Worm (Caenorhabditis elegans) whole organism, midembryonic: ENCODE measurements around the gene sucl-1.

Source experiments
- T22C8.4 ChIP-seq: fragments of 200-800 bp; sonication (Bioruptor generic); IDR thresholded peaks from 2 replicates; pipeline ENCODE4 v1.3.6; 2022; ENCODE audit warnings: missing genetic modification characterization, missing compliant biosample characterization
- flt-1 ChIP-seq: fragments of 200-800 bp; sonication (Bioruptor generic); IDR thresholded peaks from 2 replicates; pipeline ENCODE4 v1.3.6; 2022; ENCODE audit warnings: missing genetic modification characterization, missing compliant biosample characterization
- klf-2 ChIP-seq: fragments of 200-800 bp; sonication (Bioruptor generic); conservative IDR thresholded peaks from 2 replicates; pipeline ENCODE4 v1.3.6; 2022; ENCODE audit warnings: missing genetic modification reagents, missing genetic modification characterization, missing compliant biosample characterization
- tab-1 ChIP-seq: fragments of 200-800 bp; sonication (Bioruptor generic); IDR thresholded peaks from 2 replicates; pipeline ENCODE4 v1.3.6; 2022; ENCODE audit warnings: missing genetic modification characterization, missing compliant biosample characterization

DNA sequence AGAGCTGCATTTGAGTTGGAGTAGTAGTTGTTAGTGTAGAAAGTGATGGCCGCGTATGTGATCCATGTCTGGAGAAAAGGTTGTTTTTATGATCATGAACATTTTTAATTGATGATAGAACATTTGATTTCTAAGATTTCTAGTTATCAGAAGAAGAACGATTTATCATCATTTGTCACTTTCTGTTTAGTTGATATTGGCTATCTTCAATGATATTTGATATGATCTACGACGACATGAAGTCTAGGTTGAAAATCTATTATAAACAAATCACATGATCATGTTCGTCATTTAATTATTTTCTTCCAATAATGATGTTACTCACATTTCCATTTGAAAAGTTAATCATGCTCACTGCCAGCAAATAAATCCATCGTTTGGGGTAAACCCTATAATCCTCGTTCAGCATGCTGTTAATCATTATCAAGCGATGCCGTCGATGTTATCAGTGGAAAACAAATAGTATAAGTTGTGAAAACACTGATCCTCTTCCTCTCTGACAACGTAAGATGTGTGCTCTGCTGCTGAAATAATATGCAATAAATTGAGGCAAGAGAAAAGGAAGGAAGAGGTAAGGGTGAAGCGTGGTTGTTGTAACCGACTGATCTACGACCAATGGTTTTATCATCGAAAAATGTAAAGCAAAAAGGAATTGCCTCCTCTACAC lies 16.7 kb upstream of the sucl-1 start:
- TF ChIP-seq tab-1 (GFP tag; lab: Robert Waterston, UW) (no peak), T22C8.4 (GFP tag; lab: Robert Waterston, UW) (no peak), flt-1 (GFP tag; lab: Robert Waterston, UW) (no peak), klf-2 (GFP tag; lab: Robert Waterston, UW) (no peak)
